Fruit fly (Drosophila melanogaster): ENCODE measurements around the gene CG1907.

Gene CG1907

dm6 chr3R:29625883-29626282, 7.0 kb downstream of the CG1907 start (continued):
- peak; percentile 18 for TF ChIP-seq CG13624 (GFP tag; optimal IDR thresholded peaks at IDR 0.05)
- TF ChIP-seq mam (GFP tag; optimal IDR thresholded peaks at IDR 0.05), result no peak
- TF ChIP-seq phol (tag; optimal IDR thresholded peaks at IDR 0.05), result peak; percentile 34
- peak; percentile 50; the same call in 1 of the 2 replicates for TF ChIP-seq CG32532 (GFP tag; IDR thresholded peaks at IDR 0.05)
- TF ChIP-seq zfh1 (GFP tag; IDR thresholded peaks at IDR 0.05), result peak; percentile 56; the same call in 2 of the 3 replicates
- peak; percentile 40 for TF ChIP-seq az2 (GFP tag; optimal IDR thresholded peaks at IDR 0.05)
- 0 out of 2 replicates have a peak, but pooled peaks have one; percentile 6 for TF ChIP-seq CG7372 (GFP tag; IDR thresholded peaks at IDR 0.05)
- peak; percentile 35; the same call in 2 of the 3 replicates for TF ChIP-seq tgo (GFP tag; IDR thresholded peaks at IDR 0.05)
- TF ChIP-seq slbo (GFP tag; IDR thresholded peaks at IDR 0.05), result peak; percentile 48; the same call in 1 of the 2 replicates
- TF ChIP-seq unpg (GFP tag; optimal IDR thresholded peaks at IDR 0.05), result peak; percentile 55
- peak; percentile 25 for TF ChIP-seq CoRest (tag; optimal IDR thresholded peaks at IDR 0.05)
- TF ChIP-seq fd96Cb (tag; optimal IDR thresholded peaks at IDR 0.05), result peak; percentile 14
- peak; percentile 22 for TF ChIP-seq Hsf (GFP tag; optimal IDR thresholded peaks at IDR 0.05)
- TF ChIP-seq Xbp1 (GFP tag; optimal IDR thresholded peaks at IDR 0.05), result peak; percentile 37
- TF ChIP-seq sd (tag; optimal IDR thresholded peaks at IDR 0.05), result peak; percentile 24
- no peak for TF ChIP-seq ttk (GFP tag; IDR thresholded peaks at IDR 0.05)
- TF ChIP-seq CG12769 (tag; optimal IDR thresholded peaks at IDR 0.05), result no peak
- TF ChIP-seq CG12071 (GFP tag; optimal IDR thresholded peaks at IDR 0.05), result peak; percentile 15
- TF ChIP-seq CG11504 (tag; optimal IDR thresholded peaks at IDR 0.05), result peak; percentile 58
- 0 out of 3 replicates have a peak, but pooled peaks have one; percentile 65 for TF ChIP-seq Dbx (GFP tag; IDR thresholded peaks at IDR 0.05)
- peak; percentile 45 for TF ChIP-seq Hand (GFP tag; optimal IDR thresholded peaks at IDR 0.05)
- TF ChIP-seq Rx (GFP tag; IDR thresholded peaks at IDR 0.05), result 0 out of 2 replicates have a peak, but pooled peaks have one; percentile 13
- peak; percentile 44 for TF ChIP-seq Fer3 (tag; optimal IDR thresholded peaks at IDR 0.05)
- peak; percentile 61 for TF ChIP-seq CG2712 (tag; optimal IDR thresholded peaks at IDR 0.05)
- peak; percentile 45 for TF ChIP-seq grau (tag; optimal IDR thresholded peaks at IDR 0.05)
- TF ChIP-seq pan (optimal IDR thresholded peaks at IDR 0.05), result no peak
- peak in 1 of 2 experiments; percentile 49 for TF ChIP-seq pan (GFP tag; optimal IDR thresholded peaks at IDR 0.05 in 1 of 2, IDR thresholded peaks at IDR 0.05 in 1 of 2)
- TF ChIP-seq ind (GFP tag; optimal IDR thresholded peaks at IDR 0.05), result peak; percentile 49
- no peak for TF ChIP-seq lov (optimal IDR thresholded peaks at IDR 0.05)
- 0 out of 3 replicates have a peak, but pooled peaks have one; percentile 19 for TF ChIP-seq lov (GFP tag; IDR thresholded peaks at IDR 0.05)
- no peak for TF ChIP-seq pho (GFP tag; optimal IDR thresholded peaks at IDR 0.05)
- peak; percentile 7 for TF ChIP-seq CG18619 (GFP tag; optimal IDR thresholded peaks at IDR 0.05)
- peak; percentile 55; the same call in 1 of the 2 replicates for TF ChIP-seq ara (GFP tag; IDR thresholded peaks at IDR 0.05)
- no peak for TF ChIP-seq CTCF (GFP tag; optimal IDR thresholded peaks at IDR 0.05)
- peak; percentile 24 for TF ChIP-seq HHEX (GFP tag; optimal IDR thresholded peaks at IDR 0.05)
- peak; percentile 43 for TF ChIP-seq CG7556 (GFP tag; optimal IDR thresholded peaks at IDR 0.05)
- peak; percentile 26 for TF ChIP-seq BtbVII (GFP tag; optimal IDR thresholded peaks at IDR 0.05)
- TF ChIP-seq D19B (GFP tag; optimal IDR thresholded peaks at IDR 0.05), result peak; percentile 0
- TF ChIP-seq Ptx1 (GFP tag; IDR thresholded peaks at IDR 0.05), result peak; percentile 34
- peak; percentile 25; the same call in 1 of the 2 replicates for TF ChIP-seq E2f2 (GFP tag; IDR thresholded peaks at IDR 0.05)
- peak; percentile 56 for TF ChIP-seq Rfx (GFP tag; IDR thresholded peaks at IDR 0.05)
- TF ChIP-seq Myb (GFP tag; optimal IDR thresholded peaks at IDR 0.05), result peak; percentile 3
- TF ChIP-seq gem (tag; optimal IDR thresholded peaks at IDR 0.05), result peak; percentile 64
- peak; percentile 40; the same call in 1 of the 3 replicates for TF ChIP-seq CG11695 (GFP tag; IDR thresholded peaks at IDR 0.05)
- TF ChIP-seq CG11247 (GFP tag; IDR thresholded peaks at IDR 0.05), result peak; percentile 40; the same call in 1 of the 2 replicates
- no peak for TF ChIP-seq MTF-1 (GFP tag; optimal IDR thresholded peaks at IDR 0.05; ENCODE audit: borderline replicate concordance)
- TF ChIP-seq CG34224 (GFP tag; IDR thresholded peaks at IDR 0.05; ENCODE audit: partially characterized antibody), result no peak
- TF ChIP-seq CG15269 (tag; optimal IDR thresholded peaks at IDR 0.05), result peak; percentile 41
- TF ChIP-seq Aef1 (GFP tag; IDR thresholded peaks at IDR 0.05), result peak; percentile 32; the same call in 1 of the 3 replicates
- TF ChIP-seq Ssrp (tag; optimal IDR thresholded peaks at IDR 0.05), result peak; percentile 30
- peak; percentile 76 for TF ChIP-seq lab (GFP tag; optimal IDR thresholded peaks at IDR 0.05)
